Worm (Caenorhabditis elegans) whole organism, midembryonic: ENCODE results near the gene ZC449.7.

Experiments
- cog-1 ChIP-seq: sonication (generic microtip); optimal IDR thresholded peaks from 2 replicates; lab custom pipeline; 2016; ENCODE audit warnings: missing genetic modification characterization, missing compliant biosample characterization
- flt-1 ChIP-seq: fragments of 200-800 bp; sonication (Bioruptor generic); IDR thresholded peaks from 2 replicates; pipeline ENCODE4 v1.3.6; 2022; ENCODE audit warnings: missing genetic modification characterization, missing compliant biosample characterization
- klf-2 ChIP-seq: fragments of 200-800 bp; sonication (Bioruptor generic); conservative IDR thresholded peaks from 2 replicates; pipeline ENCODE4 v1.3.6; 2022; ENCODE audit warnings: missing genetic modification reagents, missing genetic modification characterization, missing compliant biosample characterization
- med-1 ChIP-seq: sonication (generic microtip); optimal IDR thresholded peaks from 2 replicates; lab custom pipeline; 2017; ENCODE audit warnings: missing genetic modification characterization, mild to moderate bottlenecking, missing compliant biosample characterization, antibody characterized with exemption, missing genetic modification reagents; ENCODE audit not compliant: insufficient read depth
- ref-1 ChIP-seq: fragments of 200-800 bp; sonication (Bioruptor generic); conservative IDR thresholded peaks from 2 replicates; pipeline ENCODE4 v1.3.6; 2022; ENCODE audit warnings: missing genetic modification reagents, missing genetic modification characterization, missing compliant biosample characterization
- tab-1 ChIP-seq: fragments of 200-800 bp; sonication (Bioruptor generic); IDR thresholded peaks from 2 replicates; pipeline ENCODE4 v1.3.6; 2022; ENCODE audit warnings: missing genetic modification characterization, missing compliant biosample characterization
- ztf-23 ChIP-seq: fragments of 200-800 bp; sonication (Bioruptor generic); IDR thresholded peaks from 2 replicates; pipeline ENCODE4 v1.3.6; 2022; ENCODE audit warnings: missing genetic modification reagents, missing genetic modification characterization, missing compliant biosample characterization
- ztf-29 ChIP-seq: fragments of 200-800 bp; sonication (Bioruptor generic); IDR thresholded peaks from 2 replicates; pipeline ENCODE4 v1.3.6; 2022; ENCODE audit warnings: missing genetic modification reagents, missing genetic modification characterization, missing compliant biosample characterization

DNA sequence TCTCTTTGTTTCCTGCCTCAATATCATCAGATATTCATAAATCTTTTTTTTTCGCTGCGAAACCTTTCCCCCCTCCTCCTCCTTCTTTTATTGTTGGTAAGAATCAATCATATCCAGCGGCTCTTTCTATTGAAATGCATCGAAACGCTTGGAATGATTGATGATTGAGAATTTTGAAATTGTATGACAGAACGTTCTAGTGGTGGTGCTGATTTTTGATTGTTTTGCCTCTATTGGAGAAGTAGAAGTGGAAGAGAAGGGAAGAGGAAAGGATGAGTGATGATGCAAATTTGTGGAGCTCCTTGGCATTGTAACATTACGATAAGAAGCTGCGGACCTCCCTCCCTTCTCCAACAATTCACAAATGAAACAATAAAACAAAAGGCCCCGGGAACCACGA is 48.3 kb upstream of the ZC449.7 start:
- no peak for TF ChIP-seq med-1 (GFP tag; lab: Kevin White, UChicago)
- TF ChIP-seq cog-1 (tag; lab: Kevin White, UChicago), result no peak
- TF ChIP-seq ztf-29 (GFP tag; lab: Robert Waterston, UW), result no peak
- TF ChIP-seq flt-1 (GFP tag; lab: Robert Waterston, UW), result no peak
- TF ChIP-seq ref-1, result no peak
- TF ChIP-seq tab-1 (GFP tag; lab: Robert Waterston, UW), result no peak
- TF ChIP-seq klf-2 (GFP tag; lab: Robert Waterston, UW), result no peak
- no peak for TF ChIP-seq ztf-23 (GFP tag; lab: Robert Waterston, UW)
